Worm (Caenorhabditis elegans) whole organism, young adult: Measurements from ENCODE around the gene clc-19.

Experiments
- C17E4.6 ChIP-seq: fragments of 200-800 bp; sonication (Bioruptor generic); IDR thresholded peaks from 2 replicates; pipeline ENCODE4 v1.3.6; 2022; ENCODE audit warnings: missing genetic modification reagents, missing genetic modification characterization, missing compliant biosample characterization
- F10E7.11 ChIP-seq: sonication (generic microtip); optimal IDR thresholded peaks from 2 replicates; lab custom pipeline; 2017; ENCODE audit warnings: mild to moderate bottlenecking, missing genetic modification characterization, moderate library complexity, missing compliant biosample characterization
- F22D6.2 ChIP-seq: sonication (generic microtip); optimal IDR thresholded peaks from 2 replicates; lab custom pipeline; 2016; ENCODE audit warnings: mild to moderate bottlenecking, missing genetic modification characterization, missing compliant biosample characterization
- F37B4.10 ChIP-seq: fragments of 200-800 bp; sonication (Bioruptor generic); IDR thresholded peaks from 2 replicates; pipeline ENCODE4 v1.3.6; 2022; ENCODE audit warnings: missing genetic modification characterization, missing compliant biosample characterization
- F55B11.4 ChIP-seq: sonication (generic microtip); optimal IDR thresholded peaks from 2 replicates; lab custom pipeline; 2016; ENCODE audit warnings: missing compliant biosample characterization, missing genetic modification characterization, borderline replicate concordance; ENCODE audit not compliant: insufficient read depth
- K11D2.4 ChIP-seq: fragments of 200-800 bp; sonication (Bioruptor generic); IDR thresholded peaks from 2 replicates; pipeline ENCODE4 v1.3.6; 2022; ENCODE audit warnings: missing genetic modification reagents, missing genetic modification characterization, missing compliant biosample characterization
- K12H6.12 ChIP-seq: fragments of 200-800 bp; sonication (Bioruptor generic); optimal IDR thresholded peaks from 2 replicates; lab custom pipeline; 2018; ENCODE audit warnings: mild to moderate bottlenecking, missing genetic modification characterization, missing compliant biosample characterization
- T07F8.4 ChIP-seq: sonication (generic microtip); optimal IDR thresholded peaks from 2 replicates; lab custom pipeline; 2016; ENCODE audit warnings: mild to moderate bottlenecking, missing genetic modification characterization, moderate library complexity, missing compliant biosample characterization
- T26A5.8 ChIP-seq: sonication (generic microtip); optimal IDR thresholded peaks from 2 replicates; lab custom pipeline; 2016; ENCODE audit warnings: missing genetic modification characterization, missing compliant biosample characterization
- Y53F4B.3 ChIP-seq: fragments of 200-800 bp; sonication (Bioruptor generic); IDR thresholded peaks from 2 replicates; pipeline ENCODE4 v1.3.6; 2022; ENCODE audit warnings: missing genetic modification reagents, missing genetic modification characterization, missing compliant biosample characterization
- ama-1 ChIP-seq, 3 experiments: fragments of 150-350 bp in 1 of 3; sonication (generic microtip) in 2 of 3; optimal IDR thresholded peaks; 2 replicates each; lab custom pipeline; 2014 to 2018; ENCODE audit warnings: missing biosample characterization in 2 of 3, missing genetic modification characterization in 2 of 3, missing genetic modification reagents in 2 of 3
- attf-5 ChIP-seq: fragments of 200-800 bp; sonication (Bioruptor generic); optimal IDR thresholded peaks from 2 replicates; lab custom pipeline; 2018; ENCODE audit warnings: mild to moderate bottlenecking, missing genetic modification characterization, missing compliant biosample characterization
- bed-2 ChIP-seq: fragments of 200-800 bp; sonication (Bioruptor generic); IDR thresholded peaks from 2 replicates; pipeline ENCODE4 v1.3.6; 2022; ENCODE audit warnings: missing genetic modification reagents, missing genetic modification characterization, missing compliant biosample characterization
- ccch-3 ChIP-seq: fragments of 200-800 bp; sonication (Bioruptor generic); optimal IDR thresholded peaks from 2 replicates; lab custom pipeline; 2018; ENCODE audit warnings: mild to moderate bottlenecking, missing genetic modification characterization, missing compliant biosample characterization
- cebp-1 ChIP-seq, 2 experiments: fragments of 200-800 bp in 1 of 2; sonication (Bioruptor generic) in 1 of 2; sonication (generic microtip) in 1 of 2; IDR thresholded peaks in 1 of 2; optimal IDR thresholded peaks in 1 of 2; 2 replicates each; pipeline versions ENCODE4 v1.3.6 to Lab custom; 2017 to 2022; ENCODE audit warnings: missing compliant biosample characterization in 2 of 2, missing genetic modification characterization in 2 of 2, mild to moderate bottlenecking in 1 of 2, missing genetic modification reagents in 1 of 2, moderate library complexity in 1 of 2
- cebp-2 ChIP-seq: fragments of 200-800 bp; sonication (Bioruptor generic); IDR thresholded peaks from 2 replicates; pipeline ENCODE4 v1.3.6; 2022; ENCODE audit warnings: missing genetic modification characterization, missing compliant biosample characterization
- ceh-79 ChIP-seq: sonication (generic microtip); optimal IDR thresholded peaks from 2 replicates; lab custom pipeline; 2017; ENCODE audit warnings: mild to moderate bottlenecking, missing genetic modification characterization, missing compliant biosample characterization
- ceh-91 ChIP-seq: fragments of 200-800 bp; sonication (Bioruptor generic); IDR thresholded peaks from 2 replicates; pipeline ENCODE4 v1.3.6; 2022; ENCODE audit warnings: missing genetic modification reagents, missing genetic modification characterization, missing compliant biosample characterization
- chd-7 ChIP-seq: sonication (generic microtip); optimal IDR thresholded peaks from 2 replicates; lab custom pipeline; 2016; ENCODE audit warnings: mild to moderate bottlenecking, missing genetic modification characterization, moderate library complexity, missing compliant biosample characterization
- dox-1 ChIP-seq: fragments of 200-800 bp; sonication (Bioruptor generic); IDR thresholded peaks from 2 replicates; pipeline ENCODE4 v1.3.6; 2022; ENCODE audit warnings: missing genetic modification reagents, missing genetic modification characterization, missing compliant biosample characterization
- dpff-1 ChIP-seq: sonication (generic microtip); optimal IDR thresholded peaks from 2 replicates; lab custom pipeline; 2017; ENCODE audit warnings: mild to moderate bottlenecking, missing genetic modification characterization, missing compliant biosample characterization
- egl-44 ChIP-seq: fragments of 200-800 bp; sonication (Bioruptor generic); IDR thresholded peaks from 2 replicates; pipeline ENCODE4 v1.3.6; 2022; ENCODE audit warnings: missing genetic modification reagents, missing genetic modification characterization, missing compliant biosample characterization
- egrh-3 ChIP-seq: fragments of 200-800 bp; sonication (Bioruptor generic); IDR thresholded peaks from 2 replicates; pipeline ENCODE4 v1.3.6; 2022; ENCODE audit warnings: missing genetic modification reagents, missing genetic modification characterization, missing compliant biosample characterization
- ets-4 ChIP-seq: fragments of 200-800 bp; sonication (Bioruptor generic); optimal IDR thresholded peaks from 2 replicates; lab custom pipeline; 2018; ENCODE audit warnings: mild to moderate bottlenecking, missing genetic modification characterization, missing compliant biosample characterization
- gei-17 ChIP-seq: fragments of 200-800 bp; sonication (Bioruptor generic); optimal IDR thresholded peaks from 2 replicates; lab custom pipeline; 2018; ENCODE audit warnings: mild to moderate bottlenecking, missing genetic modification characterization, missing compliant biosample characterization
- him-1 ChIP-seq: sonication (generic microtip); optimal IDR thresholded peaks from 2 replicates; lab custom pipeline; 2016; ENCODE audit warnings: missing genotype, missing genetic modification reagents, missing genetic modification characterization, missing compliant biosample characterization
- hlh-12 ChIP-seq: sonication (generic microtip); optimal IDR thresholded peaks from 2 replicates; lab custom pipeline; 2016; ENCODE audit warnings: missing genetic modification characterization, missing compliant biosample characterization
- let-526 ChIP-seq: fragments of 200-800 bp; sonication (Bioruptor generic); IDR thresholded peaks from 2 replicates; pipeline ENCODE4 v1.3.6; 2022; ENCODE audit warnings: missing genetic modification reagents, missing genetic modification characterization, missing compliant biosample characterization
- lir-1 ChIP-seq: fragments of 200-800 bp; sonication (Bioruptor generic); conservative IDR thresholded peaks from 2 replicates; pipeline ENCODE4 v1.3.6; 2022; ENCODE audit warnings: missing genetic modification reagents, missing genetic modification characterization, missing compliant biosample characterization
- lsl-1 ChIP-seq: fragments of 200-800 bp; sonication (Bioruptor generic); optimal IDR thresholded peaks from 2 replicates; lab custom pipeline; 2018; ENCODE audit warnings: mild to moderate bottlenecking, missing genetic modification characterization, moderate library complexity, missing compliant biosample characterization
- madf-6 ChIP-seq: fragments of 200-800 bp; sonication (Bioruptor generic); IDR thresholded peaks from 2 replicates; pipeline ENCODE4 v1.3.6; 2022; ENCODE audit warnings: missing genetic modification reagents, missing genetic modification characterization, missing compliant biosample characterization
- mcd-1 ChIP-seq: fragments of 200-800 bp; sonication (Bioruptor generic); IDR thresholded peaks from 2 replicates; pipeline ENCODE4 v1.3.6; 2022; ENCODE audit warnings: missing genetic modification reagents, missing genetic modification characterization, missing compliant biosample characterization
- mes-4 ChIP-seq: sonication (generic microtip); optimal IDR thresholded peaks from 2 replicates; lab custom pipeline; 2016; ENCODE audit warnings: missing genotype, missing genetic modification characterization, missing compliant biosample characterization
- nhr-27 ChIP-seq: fragments of 200-800 bp; sonication (Bioruptor generic); optimal IDR thresholded peaks from 2 replicates; lab custom pipeline; 2018; ENCODE audit warnings: mild to moderate bottlenecking, missing genetic modification characterization, moderate library complexity, missing compliant biosample characterization
- nhr-80 ChIP-seq: sonication (generic microtip); optimal IDR thresholded peaks from 2 replicates; lab custom pipeline; 2016; ENCODE audit warnings: missing genetic modification characterization, missing compliant biosample characterization
- pha-4 ChIP-seq: fragments of 150-350 bp; sonication (generic microtip); optimal IDR thresholded peaks from 2 replicates; lab custom pipeline; 2014; ENCODE audit warnings: missing biosample characterization, missing genetic modification reagents, missing genetic modification characterization
- rcor-1 ChIP-seq: fragments of 200-800 bp; sonication (Bioruptor generic); IDR thresholded peaks from 2 replicates; pipeline ENCODE4 v1.3.6; 2022; ENCODE audit warnings: missing genetic modification reagents, missing genetic modification characterization, missing compliant biosample characterization
- snpc-3.4 ChIP-seq: sonication (generic microtip); optimal IDR thresholded peaks from 2 replicates; lab custom pipeline; 2017; ENCODE audit warnings: missing genetic modification characterization, mild to moderate bottlenecking, missing compliant biosample characterization, antibody characterized with exemption, moderate library complexity, missing genotype, missing genetic modification reagents
- snpc-4 ChIP-seq, 5 experiments: fragments of 150-350 bp in 1 of 5; sonication (generic microtip) in 4 of 5; optimal IDR thresholded peaks; 2 replicates each; lab custom pipeline; 2014 to 2018; ENCODE audit warnings: missing genetic modification characterization in 5 of 5, missing biosample characterization in 3 of 5, antibody characterized with exemption in 2 of 5, mild to moderate bottlenecking in 2 of 5, missing compliant biosample characterization in 2 of 5, missing genotype in 2 of 5, moderate library complexity in 2 of 5, missing genetic modification reagents in 1 of 5
- somi-1 ChIP-seq: fragments of 200-800 bp; sonication (Bioruptor generic); optimal IDR thresholded peaks from 2 replicates; lab custom pipeline; 2018; ENCODE audit warnings: mild to moderate bottlenecking, missing genetic modification characterization, missing compliant biosample characterization
- sptf-2 ChIP-seq: fragments of 200-800 bp; sonication (Bioruptor generic); optimal IDR thresholded peaks from 2 replicates; lab custom pipeline; 2018; ENCODE audit warnings: mild to moderate bottlenecking, missing genetic modification characterization, missing compliant biosample characterization
- tlf-1 ChIP-seq: fragments of 200-800 bp; sonication (Bioruptor generic); optimal IDR thresholded peaks from 2 replicates; lab custom pipeline; 2018; ENCODE audit warnings: mild to moderate bottlenecking, missing genetic modification characterization, missing compliant biosample characterization
- unc-130 ChIP-seq: sonication (generic microtip); optimal IDR thresholded peaks from 2 replicates; lab custom pipeline; 2016; ENCODE audit warnings: missing genetic modification reagents, missing genetic modification characterization, missing compliant biosample characterization
- zfh-2 ChIP-seq: fragments of 200-800 bp; sonication (Bioruptor generic); conservative IDR thresholded peaks from 2 replicates; pipeline ENCODE4 v1.3.6; 2022; ENCODE audit warnings: missing genetic modification reagents, missing genetic modification characterization, missing compliant biosample characterization
- ztf-25 ChIP-seq: fragments of 200-800 bp; sonication (Bioruptor generic); IDR thresholded peaks from 2 replicates; pipeline ENCODE4 v1.3.6; 2022; ENCODE audit warnings: missing genetic modification reagents, missing genetic modification characterization, missing compliant biosample characterization
- ztf-26 ChIP-seq: sonication (generic microtip); optimal IDR thresholded peaks from 2 replicates; lab custom pipeline; 2017; ENCODE audit warnings: missing genetic modification characterization, missing compliant biosample characterization

The clc-19 gene

DNA sequence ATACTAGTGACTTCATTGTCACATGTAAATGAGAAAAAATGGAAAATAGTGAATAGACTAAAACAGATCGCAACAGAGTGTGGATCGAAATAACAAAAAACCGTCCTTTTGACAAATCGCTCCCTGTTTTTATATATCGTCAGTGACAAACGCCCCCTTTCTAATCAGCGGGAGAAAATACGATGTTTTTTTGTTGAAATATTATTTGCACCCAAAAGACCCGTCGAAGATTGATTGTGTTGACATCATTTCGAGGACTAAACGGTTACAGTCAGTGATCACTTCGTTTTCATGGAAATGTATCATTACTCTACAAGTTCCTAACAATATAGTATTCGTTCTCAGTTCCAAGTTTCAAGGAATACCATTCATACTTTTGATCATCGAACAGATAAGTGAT lies 33.9 kb downstream of the clc-19 start, which contains the start of gene dos-3:
Gene dos-3, minus strand, starts transcription at position 101 of the 400 bp plus-strand sequence.
- TF ChIP-seq T07F8.4 (tag; lab: Kevin White, UChicago) (no peak), K11D2.4 (GFP tag; lab: Robert Waterston, UW) (no peak), cebp-2 (no peak), Y53F4B.3 (GFP tag; lab: Robert Waterston, UW) (no peak), K12H6.12 (tag; lab: Kevin White, UChicago) (no peak), madf-6 (no peak), hlh-12 (tag; lab: Kevin White, UChicago) (no peak), egrh-3 (GFP tag; lab: Robert Waterston, UW) (no peak), sptf-2 (GFP tag; lab: Kevin White, UChicago) (no peak), unc-130 (GFP tag; lab: Kevin White, UChicago) (no peak), C17E4.6 (GFP tag; lab: Robert Waterston, UW) (no peak), ztf-25 (GFP tag; lab: Robert Waterston, UW) (no peak), lir-1 (no peak), tlf-1 (GFP tag; lab: Kevin White, UChicago) (no peak), nhr-80 (no peak), pha-4 (tag; lab: Kevin White, UChicago) (no peak), zfh-2 (GFP tag; lab: Robert Waterston, UW) (no peak), ccch-3 (GFP tag; lab: Kevin White, UChicago) (no peak)

DNA sequence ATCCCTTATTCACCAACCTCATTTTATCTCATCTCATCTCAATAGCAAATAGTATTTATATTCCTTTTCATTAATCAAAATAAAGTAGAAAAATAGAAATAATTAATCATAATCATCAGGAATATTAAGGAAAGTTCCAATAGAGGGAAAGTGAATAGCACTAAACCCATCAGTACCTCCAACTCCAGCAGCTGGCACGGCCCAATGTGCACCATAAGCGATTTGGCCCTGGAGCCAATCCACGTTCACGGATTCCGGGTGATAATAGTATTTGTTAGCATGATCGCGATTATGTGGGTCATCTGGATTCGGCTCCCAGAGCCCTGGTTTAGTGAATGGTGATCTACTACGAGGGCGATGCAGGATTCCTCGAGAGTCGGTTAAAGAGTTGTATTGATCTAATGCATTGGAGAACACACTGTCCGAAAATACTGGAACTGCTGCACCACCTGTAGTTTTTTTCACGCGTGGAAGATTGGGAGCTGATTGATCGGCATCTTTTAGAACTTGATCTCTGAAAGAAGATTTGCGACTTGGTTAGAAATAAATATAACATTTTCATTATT lies 37.6 kb downstream of the clc-19 start:
- TF ChIP-seq lsl-1 (GFP tag; lab: Kevin White, UChicago) (peak; percentile 23), cebp-1 (GFP tag; IDR thresholded peaks at IDR 0.05; lab: Robert Waterston, UW) (peak; percentile 83), cebp-1 (tag; optimal IDR thresholded peaks at IDR 0.05; lab: Kevin White, UChicago) (peak; percentile 93), mes-4 (tag; lab: Kevin White, UChicago) (no peak), him-1 (tag; lab: Kevin White, UChicago) (no peak), ceh-91 (GFP tag; lab: Robert Waterston, UW) (no peak), ztf-26 (peak; percentile 88), ets-4 (GFP tag; lab: Kevin White, UChicago) (peak; percentile 84), mcd-1 (peak; percentile 86), ceh-79 (tag; lab: Kevin White, UChicago) (peak; percentile 92), rcor-1 (peak; percentile 83), ama-1 (optimal IDR thresholded peaks at IDR 0.05; lab: Kevin White, UChicago) (peak; percentile 91), ama-1 (GFP tag; optimal IDR thresholded peaks at IDR 0.05; lab: Kevin White, UChicago) (peak in 1 of 2 experiments; percentile 65), dox-1 (GFP tag; lab: Robert Waterston, UW) (peak; percentile 92), gei-17 (GFP tag; lab: Kevin White, UChicago) (peak; percentile 83), let-526 (no peak; the same call in none of the 2 replicates), snpc-3.4 (tag; lab: Kevin White, UChicago) (no peak), F10E7.11 (peak; percentile 98), bed-2 (GFP tag; lab: Robert Waterston, UW) (no peak), dpff-1 (tag; lab: Kevin White, UChicago) (peak; percentile 100), nhr-27 (peak; percentile 98), F22D6.2 (tag; lab: Kevin White, UChicago) (peak; percentile 73), T26A5.8 (tag; lab: Kevin White, UChicago) (peak; percentile 97), somi-1 (peak; percentile 86), K12H6.12 (tag; lab: Kevin White, UChicago) (peak; percentile 84), chd-7 (tag; lab: Kevin White, UChicago) (peak; percentile 99), F55B11.4 (tag; lab: Kevin White, UChicago) (no peak), F37B4.10 (no peak), tlf-1 (GFP tag; lab: Kevin White, UChicago) (peak; percentile 92), attf-5 (GFP tag; lab: Kevin White, UChicago) (peak; percentile 86), egl-44 (GFP tag; lab: Robert Waterston, UW) (peak; percentile 92), snpc-4 (GFP tag; optimal IDR thresholded peaks at IDR 0.05; lab: Kevin White, UChicago) (no peak), snpc-4 (tag; optimal IDR thresholded peaks at IDR 0.05; lab: Kevin White, UChicago) (peak in 2 of 4 experiments; percentile 27 to 48)
